Fruit fly (Drosophila melanogaster) whole organism, pupa: ENCODE results near the gene CCT1.

ENCODE experiments used
- CG10348 ChIP-seq: fragments of 200-800 bp; sonication (Bioruptor generic); IDR thresholded peaks from 2 replicates; pipeline ENCODE4 v1.3.6; 2022; ENCODE audit warnings: missing biosample characterization, missing genetic modification characterization
- CG12605 ChIP-seq: fragments of 200-800 bp; sonication (Bioruptor generic); IDR thresholded peaks from 2 replicates; pipeline ENCODE4 v1.3.6; 2022; ENCODE audit warnings: missing biosample characterization, missing genetic modification characterization
- CG13204 ChIP-seq: fragments of 200-800 bp; sonication (Bioruptor generic); optimal IDR thresholded peaks from 2 replicates; lab custom pipeline; 2018; ENCODE audit warnings: missing biosample characterization, mild to moderate bottlenecking, missing genetic modification characterization, moderate library complexity
- CG14655 ChIP-seq: fragments of 200-800 bp; sonication (Bioruptor generic); optimal IDR thresholded peaks from 3 replicates; lab custom pipeline; 2017; ENCODE audit warnings: mild to moderate bottlenecking, missing biosample characterization, missing genetic modification reagents, missing genetic modification characterization
- CG15710 ChIP-seq: fragments of 200-800 bp; sonication (Bioruptor generic); optimal IDR thresholded peaks from 2 replicates; lab custom pipeline; 2018; ENCODE audit warnings: missing biosample characterization, mild to moderate bottlenecking, missing genetic modification characterization, moderate library complexity
- CG17806 ChIP-seq: fragments of 200-800 bp; sonication (Bioruptor generic); optimal IDR thresholded peaks from 2 replicates; lab custom pipeline; 2018; ENCODE audit warnings: missing biosample characterization, mild to moderate bottlenecking, missing genetic modification characterization, moderate library complexity
- CG32121 ChIP-seq: fragments of 200-800 bp; sonication (Bioruptor generic); IDR thresholded peaks from 2 replicates; pipeline ENCODE4 v1.3.6; 2022; ENCODE audit warnings: missing biosample characterization, missing genetic modification characterization
- CG34367 ChIP-seq: fragments of 200-800 bp; sonication (Bioruptor generic); optimal IDR thresholded peaks from 2 replicates; lab custom pipeline; 2018; ENCODE audit warnings: missing biosample characterization, mild to moderate bottlenecking, missing genetic modification characterization
- CG4496 ChIP-seq: fragments of 200-800 bp; sonication (Bioruptor generic); IDR thresholded peaks from 3 replicates; pipeline ENCODE4 v1.3.6; 2022; ENCODE audit warnings: missing biosample characterization, missing genetic modification characterization
- CG8159 ChIP-seq: fragments of 200-800 bp; sonication (Bioruptor generic); optimal IDR thresholded peaks from 3 replicates; lab custom pipeline; 2018; ENCODE audit warnings: missing biosample characterization, mild to moderate bottlenecking, missing genetic modification characterization, moderate library complexity
- CG8301 ChIP-seq: fragments of 200-800 bp; sonication (Bioruptor generic); optimal IDR thresholded peaks from 2 replicates; lab custom pipeline; 2018; ENCODE audit warnings: missing biosample characterization, mild to moderate bottlenecking, missing genetic modification characterization
- CG9948 ChIP-seq: fragments of 200-800 bp; sonication (Bioruptor generic); optimal IDR thresholded peaks from 2 replicates; lab custom pipeline; 2018; ENCODE audit warnings: missing biosample characterization, mild to moderate bottlenecking, missing genetic modification characterization, moderate library complexity
- D1 ChIP-seq: fragments of 200-800 bp; sonication (Bioruptor generic); optimal IDR thresholded peaks from 2 replicates; lab custom pipeline; 2018; ENCODE audit warnings: missing biosample characterization, mild to moderate bottlenecking, missing genetic modification characterization, moderate library complexity
- EcR ChIP-seq: fragments of 200-800 bp; sonication (Bioruptor generic); optimal IDR thresholded peaks from 3 replicates; lab custom pipeline; 2019; ENCODE audit warnings: missing biosample characterization, missing genetic modification characterization, mild to moderate bottlenecking, moderate library complexity, missing genetic modification reagents
- Ets98B ChIP-seq: fragments of 200-800 bp; sonication (Bioruptor generic); IDR thresholded peaks from 2 replicates; pipeline ENCODE4 v1.3.6; 2022; ENCODE audit warnings: missing biosample characterization, missing genetic modification characterization
- Pif1A ChIP-seq: fragments of 200-800 bp; sonication (Bioruptor generic); optimal IDR thresholded peaks from 3 replicates; lab custom pipeline; 2016; ENCODE audit warnings: missing biosample characterization, missing genetic modification characterization
- Pif1B ChIP-seq: fragments of 200-800 bp; sonication (Bioruptor generic); optimal IDR thresholded peaks from 3 replicates; lab custom pipeline; 2016; ENCODE audit warnings: missing biosample characterization, missing genetic modification characterization
- Snoo ChIP-seq: fragments of 200-800 bp; sonication (Bioruptor generic); optimal IDR thresholded peaks from 3 replicates; lab custom pipeline; 2017; ENCODE audit warnings: missing biosample characterization, mild to moderate bottlenecking, missing genetic modification characterization, inconsistent platforms
- fd96Ca ChIP-seq: fragments of 200-800 bp; sonication (Bioruptor generic); IDR thresholded peaks from 3 replicates; pipeline ENCODE4 v1.3.6; 2022; ENCODE audit warnings: missing biosample characterization, missing genetic modification characterization
- gl ChIP-seq: fragments of 200-800 bp; sonication (Bioruptor generic); optimal IDR thresholded peaks from 2 replicates; lab custom pipeline; 2018; ENCODE audit warnings: missing biosample characterization, mild to moderate bottlenecking, missing genetic modification characterization
- rn ChIP-seq: fragments of 200-800 bp; sonication (Bioruptor generic); IDR thresholded peaks from 2 replicates; pipeline ENCODE4 v1.3.6; 2022; ENCODE audit warnings: missing biosample characterization, missing genetic modification characterization

CCT1 gene

DNA sequence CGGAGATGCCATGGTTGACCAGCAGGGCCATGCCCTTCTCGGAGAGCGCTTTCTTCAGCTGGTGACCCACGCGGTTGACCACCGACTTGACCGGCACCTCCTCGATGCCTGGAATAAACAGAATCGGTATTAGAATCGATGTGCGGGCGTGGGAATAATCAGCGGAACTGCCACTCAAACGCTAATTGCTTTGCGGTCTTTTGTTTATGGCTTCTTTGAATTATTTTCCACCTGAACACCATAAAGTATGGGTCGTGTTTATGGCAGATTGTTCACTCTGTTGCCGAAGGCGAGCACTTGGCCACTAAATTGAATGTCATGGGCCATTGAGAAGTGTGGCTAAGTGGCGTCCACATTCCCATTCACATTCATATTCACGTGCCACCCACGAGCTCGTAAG, 30.8 kb upstream of the CCT1 start:
- TF ChIP-seq CG17806 (tag; lab: Kevin White, UChicago) (no peak), Pif1A (GFP tag; lab: Kevin White, UChicago) (no peak), Pif1B (GFP tag; lab: Kevin White, UChicago) (no peak), Snoo (tag; lab: Kevin White, UChicago) (no peak)

DNA sequence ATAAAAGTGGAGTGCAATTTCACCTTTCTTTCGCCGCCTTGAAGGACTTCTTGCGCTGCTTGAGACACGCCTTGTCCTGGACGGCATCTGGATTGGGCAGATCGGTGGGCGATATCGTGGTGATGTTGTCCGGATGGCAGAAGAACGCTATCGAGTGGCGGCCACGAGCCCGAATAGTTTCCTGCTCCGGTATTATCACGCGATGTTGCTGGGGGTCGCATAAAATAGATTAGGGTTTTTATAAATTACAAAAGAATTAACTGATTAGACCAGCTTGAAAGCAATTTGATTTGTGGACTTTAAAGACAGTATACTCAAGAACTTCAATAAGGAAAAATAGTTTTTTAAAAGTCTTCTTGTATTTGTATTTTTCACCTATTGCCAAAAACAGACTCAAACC, 29.2 kb upstream of the CCT1 start:
- TF ChIP-seq gl (tag; lab: Kevin White, UChicago), result no peak
- TF ChIP-seq fd96Ca (GFP tag; lab: Robert Waterston, UW), result no peak
- TF ChIP-seq CG34367 (tag; lab: Kevin White, UChicago), result no peak
- no peak for TF ChIP-seq Pif1B (GFP tag; lab: Kevin White, UChicago)
- no peak for TF ChIP-seq CG32121 (GFP tag; lab: Robert Waterston, UW)
- no peak for TF ChIP-seq CG10348
- no peak for TF ChIP-seq EcR (GFP tag; lab: Kevin White, UChicago)
- TF ChIP-seq CG8159 (tag; lab: Kevin White, UChicago), result no peak
- no peak for TF ChIP-seq CG15710 (tag; lab: Kevin White, UChicago)
- TF ChIP-seq rn (GFP tag; lab: Robert Waterston, UW), result no peak
- no peak for TF ChIP-seq CG4496
- TF ChIP-seq CG13204 (GFP tag; lab: Kevin White, UChicago), result no peak
- no peak for TF ChIP-seq D1 (tag; lab: Kevin White, UChicago)
- TF ChIP-seq Pif1A (GFP tag; lab: Kevin White, UChicago), result no peak
- TF ChIP-seq CG8301, result no peak

DNA sequence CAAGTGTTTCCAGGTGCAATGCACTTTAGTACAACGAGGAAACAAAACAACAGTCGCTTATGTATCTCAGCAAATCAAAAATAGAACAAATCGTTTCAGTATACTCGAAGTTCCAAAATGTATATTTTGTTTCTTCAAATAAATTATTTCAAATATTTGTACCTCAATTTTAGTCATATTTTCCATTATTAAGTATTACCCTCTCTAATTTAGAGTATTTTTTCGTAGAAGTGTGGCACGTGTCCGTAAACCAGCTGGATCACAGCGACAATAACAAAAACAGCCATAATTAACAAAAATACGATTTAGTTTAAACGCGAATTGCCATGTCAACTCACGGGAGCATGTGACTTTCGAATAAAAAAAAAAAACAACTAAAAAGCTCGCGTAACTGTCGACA, 27.5 kb upstream of the CCT1 start:
- TF ChIP-seq CG15710 (tag; lab: Kevin White, UChicago), result no peak
- TF ChIP-seq CG13204 (GFP tag; lab: Kevin White, UChicago), result no peak

DNA sequence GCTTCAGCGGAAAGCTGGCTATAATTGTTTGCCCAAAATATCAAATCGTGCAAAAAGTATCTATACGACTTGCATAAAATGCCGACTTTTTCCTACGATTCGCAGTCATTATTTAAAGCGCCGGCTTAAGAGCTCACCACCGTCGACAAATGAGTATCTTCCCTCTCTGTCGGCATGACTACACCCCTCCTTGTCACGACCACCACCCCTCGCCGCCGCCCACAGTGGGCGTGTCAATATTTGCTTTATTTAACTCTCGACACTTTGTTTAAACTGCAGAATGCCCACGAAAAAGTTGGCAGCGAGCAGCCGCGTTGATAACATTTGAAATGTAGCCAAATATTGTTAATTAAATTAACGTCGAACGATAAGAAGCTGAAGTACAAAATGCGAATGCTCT, 27.0 kb upstream of the CCT1 start:
- TF ChIP-seq CG4496 (no peak), CG13204 (GFP tag; lab: Kevin White, UChicago) (no peak), CG9948 (tag; lab: Kevin White, UChicago) (no peak), CG34367 (tag; lab: Kevin White, UChicago) (no peak), Pif1B (GFP tag; lab: Kevin White, UChicago) (no peak), CG12605 (GFP tag; lab: Robert Waterston, UW) (no peak), CG8301 (no peak)

DNA sequence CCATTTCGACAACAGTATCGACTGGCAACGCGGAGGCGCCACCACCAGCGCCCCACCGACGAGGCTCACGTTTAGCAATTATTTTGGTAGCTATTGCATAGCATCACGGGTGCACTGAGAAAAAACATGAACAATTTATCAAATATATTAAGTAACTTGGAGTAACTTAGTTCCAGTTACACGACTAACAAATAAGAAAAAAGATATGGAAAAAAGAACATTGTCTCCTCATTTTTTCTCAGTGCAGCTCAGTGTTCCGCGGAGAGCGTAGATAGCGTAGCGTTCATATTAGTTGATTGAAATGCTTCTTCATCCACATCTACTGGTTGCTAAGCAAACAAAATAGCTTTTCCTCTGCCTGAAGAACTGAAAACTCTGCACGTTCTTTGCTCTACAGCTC, 24.1 kb upstream of the CCT1 start:
- TF ChIP-seq EcR (GFP tag; lab: Kevin White, UChicago) (no peak), CG14655 (GFP tag; lab: Kevin White, UChicago) (peak; percentile 14), CG8159 (tag; lab: Kevin White, UChicago) (peak; percentile 6)

DNA sequence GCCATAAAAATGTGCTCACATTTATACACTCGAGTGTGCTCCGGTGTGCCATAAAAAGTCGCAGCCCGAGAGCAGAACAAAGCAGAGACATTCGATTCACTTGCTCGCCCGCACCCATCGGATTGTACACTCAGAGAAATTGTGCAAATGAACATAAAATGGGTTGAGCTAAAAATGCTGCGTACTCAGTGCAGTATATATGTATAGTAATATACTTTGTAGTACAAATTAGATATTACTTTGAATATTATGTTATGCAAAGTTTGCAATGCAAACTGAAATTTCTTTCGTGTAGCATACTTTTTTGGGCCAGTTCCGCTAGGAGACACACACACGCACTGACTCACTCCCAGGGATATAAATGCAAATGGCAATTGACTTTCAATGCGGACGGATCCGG, 12.4 kb upstream of the CCT1 start:
- no peak for TF ChIP-seq CG32121 (GFP tag; lab: Robert Waterston, UW)
- TF ChIP-seq CG8159 (tag; lab: Kevin White, UChicago), result peak; percentile 2

DNA sequence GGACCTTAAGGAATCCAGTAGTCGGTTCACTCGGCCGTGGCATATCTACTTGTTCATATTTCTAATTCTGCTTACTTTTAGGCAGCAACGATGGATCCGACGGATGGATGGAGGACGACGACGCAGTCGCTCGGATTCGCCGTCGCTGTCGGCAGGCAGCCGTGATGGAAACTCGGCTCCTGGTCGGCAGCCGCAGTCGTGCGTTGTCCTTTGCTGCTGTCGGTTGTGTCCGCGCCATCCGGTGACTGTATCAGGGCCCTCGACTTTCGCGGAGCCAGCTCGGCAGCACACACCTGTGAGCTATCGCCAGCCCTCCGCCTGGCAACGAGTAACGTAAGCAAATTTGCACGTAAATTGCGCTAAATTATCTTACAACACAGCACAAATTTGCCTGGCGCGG, 5.8 kb upstream of the CCT1 start, which contains the start of gene Octbeta1R:
Gene Octbeta1R, plus strand, starts transcription at position 191 of the 400 bp plus-strand sequence.
- TF ChIP-seq CG12605 (GFP tag; lab: Robert Waterston, UW) (0 out of 2 replicates have a peak, but pooled peaks have one; percentile 9), CG15710 (tag; lab: Kevin White, UChicago) (no peak), Pif1B (GFP tag; lab: Kevin White, UChicago) (no peak), EcR (GFP tag; lab: Kevin White, UChicago) (no peak)

DNA sequence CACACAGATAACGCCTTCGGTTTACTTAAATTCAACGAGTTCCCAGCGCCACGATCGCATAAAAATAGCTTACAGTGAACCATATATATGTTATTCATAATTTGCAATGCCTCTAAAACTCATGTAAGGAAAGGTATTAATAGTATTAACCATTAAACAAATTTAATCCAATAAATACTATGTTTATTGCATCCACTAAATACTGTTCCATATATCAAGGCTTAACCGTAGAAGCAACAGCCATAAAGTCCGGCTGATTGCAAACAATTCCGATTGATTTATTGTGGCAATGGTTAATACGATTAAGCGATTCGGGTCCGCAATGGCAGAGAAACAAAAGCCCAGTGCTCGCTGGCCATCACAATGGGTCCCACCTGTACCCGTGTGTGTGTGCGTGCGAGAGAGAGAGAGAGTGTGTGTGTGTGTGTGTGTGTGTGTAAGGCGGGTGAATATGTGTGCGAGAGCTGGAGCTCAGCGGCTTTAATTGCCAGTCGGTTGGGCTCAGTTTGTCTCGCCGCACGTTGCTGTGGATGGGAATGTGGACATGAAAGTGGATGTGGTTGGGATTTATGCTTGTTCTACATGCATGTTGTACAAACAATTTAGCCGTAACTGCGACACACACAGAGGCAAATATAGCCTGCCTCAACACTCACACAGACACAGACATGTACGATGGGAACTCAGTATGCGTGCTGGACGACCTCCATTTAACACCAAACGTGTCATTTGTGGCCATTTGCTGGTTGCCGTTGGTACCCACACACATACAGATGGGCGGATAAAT, 3.5 kb upstream of the CCT1 start:
- no peak for TF ChIP-seq rn (GFP tag; lab: Robert Waterston, UW)
- TF ChIP-seq CG9948 (tag; lab: Kevin White, UChicago), result no peak
- no peak for TF ChIP-seq CG17806 (tag; lab: Kevin White, UChicago)
- TF ChIP-seq CG4496, result no peak
- TF ChIP-seq CG8159 (tag; lab: Kevin White, UChicago), result peak; percentile 52
- TF ChIP-seq Snoo (tag; lab: Kevin White, UChicago), result peak; percentile 9
- no peak for TF ChIP-seq CG32121 (GFP tag; lab: Robert Waterston, UW)
- TF ChIP-seq CG8301, result no peak
- TF ChIP-seq CG13204 (GFP tag; lab: Kevin White, UChicago), result no peak
- peak; percentile 82 for TF ChIP-seq CG14655 (GFP tag; lab: Kevin White, UChicago)
- no peak for TF ChIP-seq CG34367 (tag; lab: Kevin White, UChicago)
- no peak for TF ChIP-seq fd96Ca (GFP tag; lab: Robert Waterston, UW)
- TF ChIP-seq CG12605 (GFP tag; lab: Robert Waterston, UW), result no peak
- no peak for TF ChIP-seq Pif1B (GFP tag; lab: Kevin White, UChicago)
- TF ChIP-seq CG15710 (tag; lab: Kevin White, UChicago), result peak; percentile 21
- peak; percentile 70 for TF ChIP-seq D1 (tag; lab: Kevin White, UChicago)
- peak; percentile 46 for TF ChIP-seq gl (tag; lab: Kevin White, UChicago)
- no peak for TF ChIP-seq Ets98B
- no peak for TF ChIP-seq Pif1A (GFP tag; lab: Kevin White, UChicago)
- no peak for TF ChIP-seq CG10348
- no peak for TF ChIP-seq EcR (GFP tag; lab: Kevin White, UChicago)
